Worm (Caenorhabditis elegans) whole organism, L2 larva: ENCODE data around the gene srt-56.

Experiments used
- C34F6.9 ChIP-seq: fragments of 150-350 bp; optimal IDR thresholded peaks from 2 replicates; lab custom pipeline; 2014; ENCODE audit warnings: missing biosample characterization, missing genetic modification characterization
- R02D3.7 ChIP-seq: fragments of 150-350 bp; optimal IDR thresholded peaks from 2 replicates; lab custom pipeline; 2014; ENCODE audit warnings: missing biosample characterization, missing genetic modification characterization
- Y55F3AM.14 ChIP-seq: fragments of 200-800 bp; sonication (Bioruptor generic); optimal IDR thresholded peaks from 2 replicates; lab custom pipeline; 2018; ENCODE audit warnings: mild to moderate bottlenecking, missing genetic modification characterization, missing compliant biosample characterization
- ZK546.5 ChIP-seq: sonication (generic microtip); optimal IDR thresholded peaks from 2 replicates; lab custom pipeline; 2017; ENCODE audit warnings: missing biosample characterization, missing genetic modification characterization
- alr-1 ChIP-seq: fragments of 150-350 bp; optimal IDR thresholded peaks from 2 replicates; lab custom pipeline; 2014; ENCODE audit warnings: missing biosample characterization, missing genetic modification characterization
- ceh-82 ChIP-seq: fragments of 150-350 bp; optimal IDR thresholded peaks from 2 replicates; lab custom pipeline; 2014; ENCODE audit warnings: missing biosample characterization, missing genetic modification characterization
- crh-2 ChIP-seq: sonication (generic microtip); optimal IDR thresholded peaks from 2 replicates; lab custom pipeline; 2017; ENCODE audit warnings: missing biosample characterization, missing genetic modification characterization
- dmd-4 ChIP-seq: sonication (generic microtip); optimal IDR thresholded peaks from 2 replicates; lab custom pipeline; 2017; ENCODE audit warnings: missing biosample characterization, missing genetic modification characterization
- egl-27 ChIP-seq: sonication (generic microtip); optimal IDR thresholded peaks from 3 replicates; lab custom pipeline; 2017; ENCODE audit warnings: missing biosample characterization, missing genetic modification reagents, missing genetic modification characterization
- elt-1 ChIP-seq: fragments of 150-350 bp; optimal IDR thresholded peaks from 2 replicates; lab custom pipeline; 2014; ENCODE audit warnings: missing biosample characterization, missing genetic modification characterization
- elt-3 ChIP-seq: sonication (generic microtip); optimal IDR thresholded peaks from 2 replicates; lab custom pipeline; 2017; ENCODE audit warnings: missing biosample characterization, missing genetic modification characterization
- fos-1 ChIP-seq: fragments of 150-350 bp; optimal IDR thresholded peaks from 2 replicates; lab custom pipeline; 2014; ENCODE audit warnings: missing biosample characterization, missing genetic modification characterization
- gmeb-1 ChIP-seq: fragments of 150-350 bp; optimal IDR thresholded peaks from 2 replicates; lab custom pipeline; 2014; ENCODE audit warnings: missing biosample characterization, missing genetic modification characterization
- lin-11 ChIP-seq: fragments of 150-350 bp; sonication (generic microtip); optimal IDR thresholded peaks from 2 replicates; lab custom pipeline; 2014; ENCODE audit warnings: missing biosample characterization, missing genetic modification characterization, inconsistent platforms, mixed read lengths
- lin-39 ChIP-seq: fragments of 150-350 bp; optimal IDR thresholded peaks from 2 replicates; lab custom pipeline; 2014; ENCODE audit warnings: missing biosample characterization, missing genetic modification reagents, missing genetic modification characterization
- lsy-2 ChIP-seq, 2 experiments: fragments of 150-350 bp in 1 of 2; sonication (generic microtip) in 1 of 2; optimal IDR thresholded peaks; 2 replicates each; lab custom pipeline; 2014 to 2017; ENCODE audit warnings: missing biosample characterization in 2 of 2, missing genetic modification characterization in 2 of 2
- mab-5 ChIP-seq: fragments of 150-350 bp; optimal IDR thresholded peaks from 2 replicates; lab custom pipeline; 2014; ENCODE audit warnings: missing biosample characterization, missing genetic modification characterization
- mbf-1 ChIP-seq: sonication (generic microtip); optimal IDR thresholded peaks from 2 replicates; lab custom pipeline; 2017; ENCODE audit warnings: missing biosample characterization, missing genetic modification characterization
- mdl-1 ChIP-seq, 2 experiments: fragments of 150-350 bp in 1 of 2; sonication (generic microtip) in 1 of 2; optimal IDR thresholded peaks; 2 replicates each; lab custom pipeline; 2017; ENCODE audit warnings: missing biosample characterization in 2 of 2, missing genetic modification characterization in 2 of 2
- nhr-10 ChIP-seq: sonication (generic microtip); optimal IDR thresholded peaks from 2 replicates; lab custom pipeline; 2017; ENCODE audit warnings: missing biosample characterization, missing genetic modification characterization
- nhr-11 ChIP-seq: fragments of 150-350 bp; optimal IDR thresholded peaks from 2 replicates; lab custom pipeline; 2014; ENCODE audit warnings: missing biosample characterization, missing genetic modification characterization
- nhr-12 ChIP-seq: fragments of 150-350 bp; optimal IDR thresholded peaks from 2 replicates; lab custom pipeline; 2014; ENCODE audit warnings: missing biosample characterization, missing genetic modification characterization
- nhr-23 ChIP-seq: fragments of 150-350 bp; optimal IDR thresholded peaks from 2 replicates; lab custom pipeline; 2014; ENCODE audit warnings: missing biosample characterization, missing genetic modification reagents, missing genetic modification characterization
- nhr-237 ChIP-seq: fragments of 150-350 bp; optimal IDR thresholded peaks from 2 replicates; lab custom pipeline; 2014; ENCODE audit warnings: missing biosample characterization, missing genetic modification characterization
- nhr-6 ChIP-seq: fragments of 150-350 bp; optimal IDR thresholded peaks from 2 replicates; lab custom pipeline; 2014; ENCODE audit warnings: missing biosample characterization, missing genetic modification characterization
- peb-1 ChIP-seq: fragments of 150-350 bp; optimal IDR thresholded peaks from 2 replicates; lab custom pipeline; 2014; ENCODE audit warnings: missing biosample characterization, missing genetic modification characterization
- sem-4 ChIP-seq: fragments of 150-350 bp; optimal IDR thresholded peaks from 2 replicates; lab custom pipeline; 2014; ENCODE audit warnings: missing biosample characterization, missing genetic modification reagents, missing genetic modification characterization
- skn-1 ChIP-seq: sonication (generic microtip); optimal IDR thresholded peaks from 2 replicates; lab custom pipeline; 2017; ENCODE audit warnings: missing biosample characterization, missing genetic modification characterization
- sma-3 ChIP-seq: sonication (generic microtip); optimal IDR thresholded peaks from 2 replicates; lab custom pipeline; 2016; ENCODE audit warnings: missing genetic modification reagents, missing genetic modification characterization, missing compliant biosample characterization
- sma-9 ChIP-seq, 2 experiments: fragments of 150-350 bp in 1 of 2; sonication (generic microtip) in 1 of 2; optimal IDR thresholded peaks; 2 replicates each; lab custom pipeline; 2014 to 2016; ENCODE audit warnings: missing genetic modification characterization in 2 of 2, mild to moderate bottlenecking in 1 of 2, missing biosample characterization in 1 of 2, missing compliant biosample characterization in 1 of 2, missing genetic modification reagents in 1 of 2, moderate library complexity in 1 of 2
- unc-39 ChIP-seq: fragments of 150-350 bp; optimal IDR thresholded peaks from 2 replicates; lab custom pipeline; 2014; ENCODE audit warnings: missing biosample characterization, missing genetic modification characterization
- unc-55 ChIP-seq: fragments of 150-350 bp; sonication (generic microtip); optimal IDR thresholded peaks from 3 replicates; lab custom pipeline; 2014; ENCODE audit warnings: missing biosample characterization, missing genetic modification reagents, missing genetic modification characterization
- zag-1 ChIP-seq: fragments of 150-350 bp; optimal IDR thresholded peaks from 2 replicates; lab custom pipeline; 2014; ENCODE audit warnings: missing biosample characterization, missing genetic modification characterization
- ztf-11 ChIP-seq: sonication (generic microtip); optimal IDR thresholded peaks from 2 replicates; lab custom pipeline; 2017; ENCODE audit warnings: missing biosample characterization, missing genetic modification characterization
- ztf-4 ChIP-seq: fragments of 150-350 bp; optimal IDR thresholded peaks from 2 replicates; lab custom pipeline; 2014; ENCODE audit warnings: missing biosample characterization, missing genetic modification characterization

Gene srt-56

ce11 chrV:3133293-3133755 lies 11.7 kb upstream of the srt-56 start, which contains the start of gene F02C9.2:
Gene F02C9.2 (plus strand): TSS chrV:3133705.
- TF ChIP-seq R02D3.7 (tag; lab: Kevin White, UChicago) (no peak), egl-27 (tag; lab: Kevin White, UChicago) (no peak), nhr-6 (no peak), fos-1 (no peak), unc-39 (no peak), elt-3 (no peak), ztf-4 (tag; lab: Kevin White, UChicago) (no peak), mdl-1 (tag; optimal IDR thresholded peaks at IDR 0.05; lab: Kevin White, UChicago) (no peak), mab-5 (tag; lab: Kevin White, UChicago) (no peak), nhr-23 (tag; lab: Kevin White, UChicago) (no peak), unc-55 (no peak)
- TF ChIP-seq, all 48 proteins: peak for 0

- TF ChIP-seq dmd-4 (tag; lab: Kevin White, UChicago) = no peak
- no peak for TF ChIP-seq ceh-82
- TF ChIP-seq egl-27 (tag; lab: Kevin White, UChicago) = no peak
These were observed 10.5 kb upstream of the srt-56 start for ce11 chrV:3132116-3132515.

ce11 chrV:3128803-3129202 lies 7.2 kb upstream of the srt-56 start, which contains the start of gene tat-6:
Gene tat-6 (plus strand): TSS chrV:3129103.
- TF ChIP-seq lin-39 (no peak), elt-3 (no peak), dmd-4 (tag; lab: Kevin White, UChicago) (no peak), gmeb-1 (no peak), sma-9 (GFP tag; optimal IDR thresholded peaks at IDR 0.05; lab: Kevin White, UChicago) (no peak), sma-9 (tag; optimal IDR thresholded peaks at IDR 0.05; lab: Kevin White, UChicago) (no peak), nhr-237 (tag; lab: Kevin White, UChicago) (no peak), fos-1 (no peak)

- no peak for TF ChIP-seq lin-11 (tag; lab: Kevin White, UChicago)
- no peak for TF ChIP-seq nhr-12 (tag; lab: Kevin White, UChicago)
- TF ChIP-seq unc-55 = no peak
- TF ChIP-seq Y55F3AM.14 (GFP tag; lab: Kevin White, UChicago) = no peak
- no peak for TF ChIP-seq fos-1
- no peak for TF ChIP-seq mbf-1
- no peak for TF ChIP-seq ZK546.5
- no peak for TF ChIP-seq mdl-1 (tag; optimal IDR thresholded peaks at IDR 0.05; lab: Kevin White, UChicago)
- TF ChIP-seq, all 48 proteins: peak for 0
These were observed 6.0 kb upstream of the srt-56 start, which contains the start of gene Y73C8C.10 for ce11 chrV:3127670-3128069. Gene Y73C8C.10 (minus strand): TSS chrV:3127770.

- TF ChIP-seq unc-39 = no peak
- TF ChIP-seq crh-2 (tag; lab: Kevin White, UChicago) = no peak
- no peak for TF ChIP-seq ztf-11 (tag; lab: Kevin White, UChicago)
These were observed 3.3 kb upstream of the srt-56 start, which contains the start of gene Y73C8C.12 for ce11 chrV:3124912-3125311. Gene Y73C8C.12 (plus strand): TSS chrV:3125212.

- TF ChIP-seq nhr-11 (tag; lab: Kevin White, UChicago) (no peak), nhr-237 (tag; lab: Kevin White, UChicago) (no peak), zag-1 (no peak), sma-3 (GFP tag; lab: Kevin White, UChicago) (no peak), alr-1 (no peak), peb-1 (tag; lab: Kevin White, UChicago) (no peak), lsy-2 (tag; optimal IDR thresholded peaks at IDR 0.05; lab: Kevin White, UChicago) (no peak), elt-1 (tag; lab: Kevin White, UChicago) (no peak), skn-1 (tag; lab: Kevin White, UChicago) (no peak), mbf-1 (no peak), nhr-23 (tag; lab: Kevin White, UChicago) (no peak), crh-2 (tag; lab: Kevin White, UChicago) (no peak), lin-11 (tag; lab: Kevin White, UChicago) (no peak), C34F6.9 (tag; lab: Kevin White, UChicago) (no peak), nhr-10 (tag; lab: Kevin White, UChicago) (no peak), sem-4 (no peak), sma-9 (GFP tag; optimal IDR thresholded peaks at IDR 0.05; lab: Kevin White, UChicago) (no peak), sma-9 (tag; optimal IDR thresholded peaks at IDR 0.05; lab: Kevin White, UChicago) (no peak)
- TF ChIP-seq, all 48 proteins: peak for 0
These were observed 760 bp upstream of the srt-56 start for ce11 chrV:3122403-3122802.
